Worm (Caenorhabditis elegans) whole organism, mixed stage, embryonic: ENCODE results near the gene C14E2.11.

Source experiments
- blmp-1 ChIP-seq: fragments of 150-350 bp; optimal IDR thresholded peaks from 2 replicates; lab custom pipeline; 2014; ENCODE audit warnings: missing biosample characterization, missing genetic modification characterization
- lin-32 ChIP-seq: fragments of 200-800 bp; sonication (Bioruptor generic); optimal IDR thresholded peaks from 2 replicates; lab custom pipeline; 2018; ENCODE audit warnings: mild to moderate bottlenecking, missing genetic modification characterization, missing compliant biosample characterization
- pha-4 ChIP-seq: fragments of 150-350 bp; optimal IDR thresholded peaks from 2 replicates; lab custom pipeline; 2018; ENCODE audit warnings: missing biosample characterization, missing genetic modification reagents, missing genetic modification characterization
- unc-39 ChIP-seq: fragments of 150-350 bp; optimal IDR thresholded peaks from 2 replicates; lab custom pipeline; 2014; ENCODE audit warnings: missing biosample characterization, missing genetic modification characterization
- ztf-11 ChIP-seq: fragments of 150-350 bp; optimal IDR thresholded peaks from 2 replicates; lab custom pipeline; 2014; ENCODE audit warnings: missing biosample characterization, missing genetic modification characterization

- TF ChIP-seq pha-4 (tag; lab: Kevin White, UChicago) (no peak), unc-39 (tag; lab: Kevin White, UChicago) (no peak), ztf-11 (tag; lab: Kevin White, UChicago) (no peak), lin-32 (GFP tag; lab: Kevin White, UChicago) (no peak), blmp-1 (no peak)
Measured at ce11 chrX:1848575-1848974, 47.3 kb downstream of the C14E2.11 start, which contains the start of gene ceh-41.
